Worm (Caenorhabditis elegans) whole organism, mixed stage, embryonic: ENCODE results near the gene ifd-1.

Experiments
- bed-3 ChIP-seq: fragments of 200-800 bp; sonication (Bioruptor generic); optimal IDR thresholded peaks from 3 replicates; lab custom pipeline; 2018; ENCODE audit warnings: mild to moderate bottlenecking, missing genetic modification characterization, moderate library complexity, missing compliant biosample characterization
- blmp-1 ChIP-seq: fragments of 150-350 bp; optimal IDR thresholded peaks from 2 replicates; lab custom pipeline; 2014; ENCODE audit warnings: missing biosample characterization, missing genetic modification characterization
- ceh-39 ChIP-seq: fragments of 150-350 bp; optimal IDR thresholded peaks from 2 replicates; lab custom pipeline; 2014; ENCODE audit warnings: missing biosample characterization, missing genetic modification characterization
- ceh-43 ChIP-seq: fragments of 200-800 bp; sonication (Bioruptor generic); optimal IDR thresholded peaks from 2 replicates; lab custom pipeline; 2018; ENCODE audit warnings: mild to moderate bottlenecking, missing genetic modification characterization, moderate library complexity, missing compliant biosample characterization
- cnd-1 ChIP-seq: fragments of 200-800 bp; sonication (Bioruptor generic); optimal IDR thresholded peaks from 2 replicates; lab custom pipeline; 2018; ENCODE audit warnings: mild to moderate bottlenecking, missing genetic modification characterization, missing compliant biosample characterization
- flh-1 ChIP-seq: fragments of 200-800 bp; sonication (Bioruptor generic); optimal IDR thresholded peaks from 2 replicates; lab custom pipeline; 2018; ENCODE audit warnings: mild to moderate bottlenecking, missing genetic modification characterization, moderate library complexity, missing compliant biosample characterization
- ham-2 ChIP-seq: fragments of 200-800 bp; sonication (Bioruptor generic); optimal IDR thresholded peaks from 2 replicates; lab custom pipeline; 2018; ENCODE audit warnings: mild to moderate bottlenecking, missing genetic modification characterization, missing compliant biosample characterization
- lin-13 ChIP-seq: fragments of 150-350 bp; optimal IDR thresholded peaks from 2 replicates; lab custom pipeline; 2014; ENCODE audit warnings: missing biosample characterization, missing genetic modification characterization
- lin-32 ChIP-seq: fragments of 200-800 bp; sonication (Bioruptor generic); optimal IDR thresholded peaks from 2 replicates; lab custom pipeline; 2018; ENCODE audit warnings: mild to moderate bottlenecking, missing genetic modification characterization, missing compliant biosample characterization
- lsy-2 ChIP-seq: fragments of 150-350 bp; optimal IDR thresholded peaks from 2 replicates; lab custom pipeline; 2014; ENCODE audit warnings: missing biosample characterization, missing genetic modification characterization
- mep-1 ChIP-seq: fragments of 150-350 bp; optimal IDR thresholded peaks from 2 replicates; lab custom pipeline; 2017; ENCODE audit warnings: missing biosample characterization, missing genetic modification reagents, missing genetic modification characterization, inconsistent platforms
- mls-2 ChIP-seq: sonication (generic microtip); optimal IDR thresholded peaks from 2 replicates; lab custom pipeline; 2016; ENCODE audit warnings: mild to moderate bottlenecking, missing genetic modification characterization, moderate library complexity, missing compliant biosample characterization
- nhr-12 ChIP-seq: fragments of 150-350 bp; optimal IDR thresholded peaks from 2 replicates; lab custom pipeline; 2014; ENCODE audit warnings: missing biosample characterization, missing genetic modification characterization
- pha-4 ChIP-seq: fragments of 150-350 bp; optimal IDR thresholded peaks from 2 replicates; lab custom pipeline; 2018; ENCODE audit warnings: missing biosample characterization, missing genetic modification reagents, missing genetic modification characterization
- snpc-4 ChIP-seq: fragments of 150-350 bp; optimal IDR thresholded peaks from 2 replicates; lab custom pipeline; 2014; ENCODE audit warnings: missing biosample characterization, missing genetic modification characterization
- sptf-1 ChIP-seq: sonication (generic microtip); optimal IDR thresholded peaks from 2 replicates; lab custom pipeline; 2017; ENCODE audit warnings: mild to moderate bottlenecking, missing genetic modification characterization, moderate library complexity, missing compliant biosample characterization
- tbx-8 ChIP-seq: fragments of 200-800 bp; sonication (Bioruptor generic); optimal IDR thresholded peaks from 2 replicates; lab custom pipeline; 2018; ENCODE audit warnings: mild to moderate bottlenecking, missing genetic modification characterization, moderate library complexity, missing compliant biosample characterization
- unc-120 ChIP-seq: sonication (generic microtip); optimal IDR thresholded peaks from 2 replicates; lab custom pipeline; 2017; ENCODE audit warnings: missing genetic modification characterization, missing compliant biosample characterization; ENCODE audit not compliant: poor library complexity, severe bottlenecking
- unc-62 ChIP-seq: fragments of 150-350 bp; optimal IDR thresholded peaks from 2 replicates; lab custom pipeline; 2014; ENCODE audit warnings: missing biosample characterization, missing genetic modification reagents, missing genetic modification characterization

The ifd-1 gene

DNA sequence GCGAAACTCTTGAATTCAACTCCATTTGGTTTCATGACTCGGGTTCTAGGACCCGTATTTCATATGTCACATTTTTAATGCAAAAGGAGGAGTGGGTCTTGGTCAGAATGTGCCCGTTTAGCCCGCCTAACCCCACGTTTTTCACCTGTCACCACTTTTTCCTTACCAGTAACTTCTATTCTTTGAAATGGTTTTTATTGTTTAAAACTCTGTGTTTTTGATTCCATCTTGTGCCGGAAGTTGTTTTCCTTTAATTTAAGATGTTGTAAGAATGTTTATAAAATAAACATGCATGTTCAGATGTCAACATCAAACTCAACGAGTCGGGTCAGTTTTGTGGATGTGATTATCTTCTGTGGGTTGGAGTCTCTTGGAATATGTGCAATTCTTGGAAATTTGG lies 45.7 kb downstream of the ifd-1 start, which contains the start of gene ZK721.4:
TSS of gene ZK721.4 (plus strand) at position 301 of the 400 bp plus-strand sequence.
- TF ChIP-seq sptf-1 (tag; lab: Kevin White, UChicago), result no peak
- no peak for TF ChIP-seq cnd-1 (tag; lab: Kevin White, UChicago)
- TF ChIP-seq tbx-8 (GFP tag; lab: Kevin White, UChicago), result no peak
- no peak for TF ChIP-seq pha-4 (tag; lab: Kevin White, UChicago)
- TF ChIP-seq bed-3, result no peak
- TF ChIP-seq mls-2, result no peak
- no peak for TF ChIP-seq flh-1 (GFP tag; lab: Kevin White, UChicago)
- no peak for TF ChIP-seq lin-13 (tag; lab: Kevin White, UChicago)
- no peak for TF ChIP-seq snpc-4
- no peak for TF ChIP-seq ham-2 (GFP tag; lab: Kevin White, UChicago)
- TF ChIP-seq ceh-43 (GFP tag; lab: Kevin White, UChicago), result no peak
- TF ChIP-seq ceh-39 (tag; lab: Kevin White, UChicago), result no peak
- no peak for TF ChIP-seq lin-32 (GFP tag; lab: Kevin White, UChicago)
- TF ChIP-seq unc-62 (GFP tag; lab: Kevin White, UChicago), result no peak
- TF ChIP-seq unc-120 (tag; lab: Kevin White, UChicago), result no peak
- no peak for TF ChIP-seq mep-1 (tag; lab: Kevin White, UChicago)
- no peak for TF ChIP-seq lsy-2
- TF ChIP-seq nhr-12 (tag; lab: Kevin White, UChicago), result no peak
- no peak for TF ChIP-seq blmp-1
